3 worm cellular contexts compared by ENCODE assay signal in genomic region chrV:19396576-19397313, ce11.
TF ChIP-seq lines count a peak whose summit lies in the region.

No protein-coding gene starts in this region.

TF ChIP-seq in whole organism, L1 larva, 84 proteins besides CTCF, POLR2A, EP300 and RAD21:
- TF ChIP-seq lin-39 (tag; optimal IDR thresholded peaks at IDR 0.05; lab: Kevin White, UChicago) (no peak), nhr-85 (tag; lab: Kevin White, UChicago) (peak; percentile 42), efl-1 (optimal IDR thresholded peaks at IDR 0.05; lab: Kevin White, UChicago) (no peak), efl-1 (GFP tag; optimal IDR thresholded peaks at IDR 0.05 in 1 of 2; lab: Kevin White, UChicago) (peak in 1 of 2 experiments; percentile 52)

TF ChIP-seq in whole organism, L4 larva, 104 proteins besides CTCF, POLR2A, EP300 and RAD21:
- no peak for TF ChIP-seq D1046.2 (GFP tag; IDR thresholded peaks at IDR 0.05; lab: Robert Waterston, UW)
- TF ChIP-seq pha-4 (GFP tag; IDR thresholded peaks at IDR 0.05; lab: Robert Waterston, UW): no peak
- TF ChIP-seq pha-4 (tag; optimal IDR thresholded peaks at IDR 0.05; lab: Kevin White, UChicago): no peak
- peak in 1 of 2 experiments; percentile 62 for TF ChIP-seq unc-62 (GFP tag; optimal IDR thresholded peaks at IDR 0.05 in 1 of 2; lab: Kevin White, UChicago)
- no peak for TF ChIP-seq unc-62 (tag; optimal IDR thresholded peaks at IDR 0.05; lab: Kevin White, UChicago)
- no peak for TF ChIP-seq arid-1 (GFP tag; conservative IDR thresholded peaks at IDR 0.05; lab: Robert Waterston, UW)
- 0 out of 2 replicates have a peak, but pooled peaks have one; percentile 34 for TF ChIP-seq lin-38 (GFP tag; IDR thresholded peaks at IDR 0.05; lab: Robert Waterston, UW)
TF ChIP-seq in whole organism, L4 larva: peak in this region for 2.

TF ChIP-seq in whole organism, young adult, 124 proteins besides CTCF, POLR2A, EP300 and RAD21:
- TF ChIP-seq ztf-26 (tag; optimal IDR thresholded peaks at IDR 0.05; lab: Kevin White, UChicago) (no peak), lir-1 (GFP tag; conservative IDR thresholded peaks at IDR 0.05; lab: Robert Waterston, UW) (no peak), egl-44 (GFP tag; IDR thresholded peaks at IDR 0.05; lab: Robert Waterston, UW) (no peak), F55B11.4 (tag; optimal IDR thresholded peaks at IDR 0.05; lab: Kevin White, UChicago; ENCODE audit: borderline replicate concordance, insufficient read depth) (no peak), dpff-1 (tag; optimal IDR thresholded peaks at IDR 0.05; lab: Kevin White, UChicago) (no peak), tbp1 (GFP tag; optimal IDR thresholded peaks at IDR 0.05; lab: Kevin White, UChicago) (peak; percentile 78), snpc-1.3 (tag; optimal IDR thresholded peaks at IDR 0.05; lab: Kevin White, UChicago; ENCODE audit: insufficient read depth) (no peak), repo-1 (tag; optimal IDR thresholded peaks at IDR 0.05; lab: Kevin White, UChicago) (no peak), egrh-3 (GFP tag; IDR thresholded peaks at IDR 0.05; lab: Robert Waterston, UW) (no peak), F52B5.7 (tag; optimal IDR thresholded peaks at IDR 0.05; lab: Kevin White, UChicago) (no peak), attf-6 (GFP tag; IDR thresholded peaks at IDR 0.05; lab: Robert Waterston, UW) (no peak), snpc-3.4 (tag; optimal IDR thresholded peaks at IDR 0.05; lab: Kevin White, UChicago) (no peak), B0261.1 (tag; optimal IDR thresholded peaks at IDR 0.05; lab: Kevin White, UChicago) (peak; percentile 37), egl-18 (GFP tag; IDR thresholded peaks at IDR 0.05; lab: Robert Waterston, UW) (no peak), F10E7.11 (tag; optimal IDR thresholded peaks at IDR 0.05; lab: Kevin White, UChicago) (no peak), zim-3 (tag; optimal IDR thresholded peaks at IDR 0.05; lab: Kevin White, UChicago) (no peak), mes-4 (tag; optimal IDR thresholded peaks at IDR 0.05; lab: Kevin White, UChicago) (no peak), Y67H2A.10 (GFP tag; conservative IDR thresholded peaks at IDR 0.05; lab: Robert Waterston, UW) (no peak), attf-5 (GFP tag; optimal IDR thresholded peaks at IDR 0.05; lab: Kevin White, UChicago) (no peak), rpc-1 (optimal IDR thresholded peaks at IDR 0.05; lab: Kevin White, UChicago) (peak; percentile 22), rpc-1 (tag; optimal IDR thresholded peaks at IDR 0.05; lab: Kevin White, UChicago) (peak; percentile 66), aptf-2 (GFP tag; conservative IDR thresholded peaks at IDR 0.05; lab: Robert Waterston, UW) (no peak), ets-4 (GFP tag; optimal IDR thresholded peaks at IDR 0.05; lab: Kevin White, UChicago) (no peak), athp-1 (tag; optimal IDR thresholded peaks at IDR 0.05; lab: Kevin White, UChicago) (no peak), F39B2.1 (GFP tag; IDR thresholded peaks at IDR 0.05; lab: Robert Waterston, UW) (no peak), lsl-1 (GFP tag; optimal IDR thresholded peaks at IDR 0.05; lab: Kevin White, UChicago) (no peak), F22D6.2 (tag; optimal IDR thresholded peaks at IDR 0.05; lab: Kevin White, UChicago) (no peak), ceh-40 (GFP tag; IDR thresholded peaks at IDR 0.05; lab: Robert Waterston, UW) (no peak), lin-35 (GFP tag; optimal IDR thresholded peaks at IDR 0.05; lab: Kevin White, UChicago) (no peak), ztf-18 (tag; optimal IDR thresholded peaks at IDR 0.05; lab: Kevin White, UChicago) (peak; percentile 4)
